Worm (Caenorhabditis elegans) whole organism, L4 larva: ENCODE measurements around the gene T07H8.11.

Experiments used
- F44E2.7 ChIP-seq: fragments of 200-800 bp; sonication (Bioruptor generic); IDR thresholded peaks from 2 replicates; pipeline ENCODE4 v2.1.2; 2022; ENCODE audit warnings: missing genetic modification characterization, missing compliant biosample characterization
- T26A8.4 ChIP-seq: fragments of 200-800 bp; sonication (Bioruptor generic); IDR thresholded peaks from 2 replicates; pipeline ENCODE4 v1.3.6; 2022; ENCODE audit warnings: missing genetic modification characterization, missing compliant biosample characterization
- Y75B8A.6 ChIP-seq: fragments of 200-800 bp; sonication (Bioruptor generic); IDR thresholded peaks from 2 replicates; pipeline ENCODE4 v1.3.6; 2022; ENCODE audit warnings: missing genetic modification reagents, missing genetic modification characterization, missing compliant biosample characterization
- ZK546.5 ChIP-seq, 2 experiments: sonication (generic microtip); optimal IDR thresholded peaks; 2 replicates each; lab custom pipeline; 2017; ENCODE audit warnings: missing biosample characterization in 2 of 2, missing genetic modification characterization in 2 of 2
- aha-1 ChIP-seq: fragments of 150-350 bp; peaks from one replicate; lab custom pipeline; 2014; ENCODE audit warnings: missing biosample characterization, missing genetic modification characterization
- arid-1 ChIP-seq: fragments of 200-800 bp; sonication (Bioruptor generic); conservative IDR thresholded peaks from 2 replicates; pipeline ENCODE4 v1.3.6; 2022; ENCODE audit warnings: missing genetic modification reagents, missing genetic modification characterization, missing compliant biosample characterization
- attf-4 ChIP-seq: sonication (generic microtip); optimal IDR thresholded peaks from 3 replicates; lab custom pipeline; 2017; ENCODE audit warnings: missing biosample characterization, missing genetic modification characterization
- ceh-20 ChIP-seq: fragments of 200-800 bp; sonication (Bioruptor generic); IDR thresholded peaks from 2 replicates; pipeline ENCODE4 v1.3.6; 2022; ENCODE audit warnings: missing genetic modification reagents, missing genetic modification characterization, missing compliant biosample characterization
- daf-12 ChIP-seq: fragments of 150-350 bp; optimal IDR thresholded peaks from 2 replicates; lab custom pipeline; 2014; ENCODE audit warnings: missing biosample characterization, missing genetic modification reagents, missing genetic modification characterization
- daf-16 ChIP-seq, 3 experiments: sonication (generic microtip); optimal IDR thresholded peaks; 2 replicates each; lab custom pipeline; 2016 to 2017; ENCODE audit warnings: missing genetic modification characterization in 3 of 3, missing genetic modification reagents in 3 of 3, mild to moderate bottlenecking in 2 of 3, missing compliant biosample characterization in 2 of 3, missing biosample characterization in 1 of 3, moderate library complexity in 1 of 3
- daf-19 ChIP-seq: fragments of 200-800 bp; sonication (Bioruptor generic); conservative IDR thresholded peaks from 2 replicates; pipeline ENCODE4 v1.3.6; 2022; ENCODE audit warnings: missing genetic modification characterization, missing compliant biosample characterization
- daf-8 ChIP-seq: fragments of 200-800 bp; sonication (Bioruptor generic); IDR thresholded peaks from 2 replicates; pipeline ENCODE4 v1.3.6; 2022; ENCODE audit warnings: missing genetic modification characterization, missing compliant biosample characterization
- egl-43 ChIP-seq: fragments of 200-800 bp; sonication (Bioruptor generic); IDR thresholded peaks from 2 replicates; pipeline ENCODE4 v1.3.6; 2022; ENCODE audit warnings: missing genetic modification reagents, missing genetic modification characterization, missing compliant biosample characterization
- fos-1 ChIP-seq: fragments of 150-350 bp; optimal IDR thresholded peaks from 2 replicates; lab custom pipeline; 2014; ENCODE audit warnings: missing biosample characterization, missing genetic modification characterization
- gei-8 ChIP-seq: fragments of 200-800 bp; sonication (Bioruptor generic); optimal IDR thresholded peaks from 2 replicates; lab custom pipeline; 2018; ENCODE audit warnings: mild to moderate bottlenecking, missing genetic modification characterization, missing compliant biosample characterization
- hif-1 ChIP-seq, 2 experiments: sonication (generic microtip); optimal IDR thresholded peaks; 2 replicates each; lab custom pipeline; 2016 to 2017; ENCODE audit warnings: missing compliant biosample characterization in 2 of 2, missing genetic modification characterization in 2 of 2, missing genetic modification reagents in 2 of 2, missing genotype in 2 of 2, mild to moderate bottlenecking in 1 of 2
- hlh-30 ChIP-seq: sonication (generic microtip); optimal IDR thresholded peaks from 2 replicates; lab custom pipeline; 2017; ENCODE audit warnings: antibody characterized with exemption, mild to moderate bottlenecking, missing genetic modification characterization, missing compliant biosample characterization; ENCODE audit not compliant: insufficient read depth
- hmg-1.1 ChIP-seq: fragments of 200-800 bp; sonication (Bioruptor generic); IDR thresholded peaks from 2 replicates; pipeline ENCODE4 v1.3.6; 2022; ENCODE audit warnings: missing genetic modification reagents, missing genetic modification characterization, missing compliant biosample characterization
- lin-1 ChIP-seq: fragments of 200-800 bp; sonication (Bioruptor generic); IDR thresholded peaks from 2 replicates; pipeline ENCODE4 v1.3.6; 2022; ENCODE audit warnings: missing genetic modification reagents, missing genetic modification characterization, missing compliant biosample characterization
- lin-13 ChIP-seq: fragments of 150-350 bp; optimal IDR thresholded peaks from 2 replicates; lab custom pipeline; 2014; ENCODE audit warnings: missing biosample characterization, missing genetic modification reagents, missing genetic modification characterization
- madf-9 ChIP-seq: fragments of 200-800 bp; sonication (Bioruptor generic); conservative IDR thresholded peaks from 2 replicates; pipeline ENCODE4 v1.3.6; 2022; ENCODE audit warnings: missing genetic modification reagents, missing genetic modification characterization, missing compliant biosample characterization
- mep-1 ChIP-seq: fragments of 150-350 bp; sonication (generic microtip); optimal IDR thresholded peaks from 3 replicates; lab custom pipeline; 2014; ENCODE audit warnings: missing biosample characterization, missing genetic modification characterization
- mes-2 ChIP-seq: sonication (generic microtip); optimal IDR thresholded peaks from 2 replicates; lab custom pipeline; 2016; ENCODE audit warnings: missing genotype, mild to moderate bottlenecking, missing genetic modification characterization, missing compliant biosample characterization; ENCODE audit not compliant: poor library complexity, severe bottlenecking
- nhr-10 ChIP-seq: fragments of 150-350 bp; optimal IDR thresholded peaks from 2 replicates; lab custom pipeline; 2014; ENCODE audit warnings: missing biosample characterization, missing genetic modification characterization
- nhr-237 ChIP-seq: sonication (generic microtip); optimal IDR thresholded peaks from 2 replicates; lab custom pipeline; 2017; ENCODE audit warnings: missing biosample characterization, missing genetic modification characterization
- nhr-48 ChIP-seq: sonication (generic microtip); optimal IDR thresholded peaks from 2 replicates; lab custom pipeline; 2016; ENCODE audit warnings: mild to moderate bottlenecking, missing genetic modification characterization, missing compliant biosample characterization
- nhr-6 ChIP-seq: fragments of 150-350 bp; optimal IDR thresholded peaks from 2 replicates; lab custom pipeline; 2014; ENCODE audit warnings: missing biosample characterization, missing genetic modification characterization
- nhr-76 ChIP-seq: fragments of 150-350 bp; optimal IDR thresholded peaks from 2 replicates; lab custom pipeline; 2014; ENCODE audit warnings: missing biosample characterization, missing genetic modification characterization
- pha-4 ChIP-seq, 2 experiments: fragments of 150-350 bp in 1 of 2; fragments of 200-800 bp in 1 of 2; sonication (Bioruptor generic) in 1 of 2; IDR thresholded peaks in 1 of 2; optimal IDR thresholded peaks in 1 of 2; 2 replicates each; pipeline versions ENCODE4 v1.3.6 to Lab custom; 2014 to 2022; ENCODE audit warnings: missing genetic modification characterization in 2 of 2, missing genetic modification reagents in 2 of 2, missing biosample characterization in 1 of 2, missing compliant biosample characterization in 1 of 2
- saeg-2 ChIP-seq: fragments of 200-800 bp; sonication (Bioruptor generic); IDR thresholded peaks from 2 replicates; pipeline ENCODE4 v1.3.6; 2022; ENCODE audit warnings: missing genetic modification reagents, missing genetic modification characterization, missing compliant biosample characterization
- spr-3 ChIP-seq: fragments of 200-800 bp; sonication (Bioruptor generic); optimal IDR thresholded peaks from 2 replicates; lab custom pipeline; 2018; ENCODE audit warnings: mild to moderate bottlenecking, missing genetic modification characterization, missing compliant biosample characterization
- tra-1 ChIP-seq: fragments of 200-800 bp; sonication (Bioruptor generic); IDR thresholded peaks from 2 replicates; pipeline ENCODE4 v1.3.6; 2022; ENCODE audit warnings: missing genetic modification reagents, missing genetic modification characterization, missing compliant biosample characterization
- unc-62 ChIP-seq, 3 experiments: fragments of 150-350 bp in 1 of 3; sonication (generic microtip); optimal IDR thresholded peaks in 2 of 3; peaks in 1 of 3; 1 replicate in 1 of 3; 2 replicates in 2 of 3; lab custom pipeline; 2014 to 2017; ENCODE audit warnings: missing biosample characterization in 3 of 3, missing genetic modification characterization in 3 of 3, missing genetic modification reagents in 3 of 3, missing genotype in 1 of 3
- zip-2 ChIP-seq: fragments of 150-350 bp; optimal IDR thresholded peaks from 2 replicates; lab custom pipeline; 2014; ENCODE audit warnings: missing biosample characterization, missing genetic modification characterization
- ztf-7 ChIP-seq: fragments of 150-350 bp; optimal IDR thresholded peaks from 2 replicates; lab custom pipeline; 2014; ENCODE audit warnings: missing biosample characterization, missing genetic modification characterization

T07H8.11 gene

ce11 chrV:6985943-6986342 lies 34.7 kb upstream of the T07H8.11 start, which contains the start of gene nhr-163:
TSS of gene nhr-163 (minus strand) at chrV:6986043.
- TF ChIP-seq T26A8.4 (no peak), Y75B8A.6 (GFP tag; lab: Robert Waterston, UW) (no peak), mep-1 (tag; lab: Kevin White, UChicago) (no peak), nhr-237 (no peak), attf-4 (tag; lab: Kevin White, UChicago) (no peak), nhr-10 (tag; lab: Kevin White, UChicago) (no peak), nhr-6 (tag; lab: Kevin White, UChicago) (no peak), unc-62 (GFP tag; optimal IDR thresholded peaks at IDR 0.05 in 1 of 2; lab: Kevin White, UChicago) (no peak), unc-62 (tag; optimal IDR thresholded peaks at IDR 0.05; lab: Kevin White, UChicago) (no peak), ztf-7 (tag; lab: Kevin White, UChicago) (no peak)

- no peak for TF ChIP-seq ZK546.5 (tag; optimal IDR thresholded peaks at IDR 0.05; lab: Kevin White, UChicago)
- TF ChIP-seq pha-4 (GFP tag; IDR thresholded peaks at IDR 0.05; lab: Robert Waterston, UW) = no peak
- no peak for TF ChIP-seq pha-4 (tag; optimal IDR thresholded peaks at IDR 0.05; lab: Kevin White, UChicago)
- TF ChIP-seq mep-1 (tag; lab: Kevin White, UChicago) = no peak
- no peak for TF ChIP-seq Y75B8A.6 (GFP tag; lab: Robert Waterston, UW)
- no peak for TF ChIP-seq nhr-6 (tag; lab: Kevin White, UChicago)
- no peak for TF ChIP-seq hif-1 (tag; optimal IDR thresholded peaks at IDR 0.05; lab: Kevin White, UChicago)
- TF ChIP-seq T26A8.4 = no peak
- no peak for TF ChIP-seq spr-3 (GFP tag; lab: Kevin White, UChicago)
- no peak for TF ChIP-seq tra-1 (GFP tag; lab: Robert Waterston, UW)
- TF ChIP-seq egl-43 (GFP tag; lab: Robert Waterston, UW) = no peak
- no peak for TF ChIP-seq attf-4 (tag; lab: Kevin White, UChicago)
- no peak for TF ChIP-seq nhr-48 (tag; lab: Kevin White, UChicago)
- TF ChIP-seq aha-1 (tag; lab: Kevin White, UChicago) = no peak
- TF ChIP-seq daf-12 (tag; lab: Kevin White, UChicago) = no peak
- no peak for TF ChIP-seq mes-2 (tag; lab: Kevin White, UChicago)
- TF ChIP-seq daf-8 (GFP tag; lab: Robert Waterston, UW) = no peak
- TF ChIP-seq lin-1 = no peak
Observed at ce11 chrV:6982813-6983212, 31.6 kb upstream of the T07H8.11 start, which contains the start of gene nhr-161. TSS of gene nhr-161 (minus strand) at chrV:6982913.

DNA sequence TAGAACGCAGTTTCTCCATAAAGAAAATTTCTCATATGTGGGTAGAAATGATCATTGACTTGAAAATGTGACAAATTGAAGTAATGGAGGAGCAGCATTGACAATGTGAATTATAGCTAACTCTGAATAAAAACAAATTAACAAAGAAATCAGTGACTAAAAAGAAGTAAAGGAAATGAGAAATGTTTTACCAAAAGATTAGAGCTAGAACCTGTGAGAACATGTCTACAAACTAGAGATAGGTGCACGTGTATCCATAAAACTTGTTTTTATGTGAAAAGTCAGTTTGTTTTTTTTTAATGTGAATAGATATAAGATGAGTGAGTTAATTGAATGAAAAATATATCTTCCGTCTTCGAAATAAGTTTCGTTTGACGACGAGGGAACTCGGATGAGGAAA lies 27.8 kb upstream of the T07H8.11 start, which contains the start of gene sre-12:
Gene sre-12, minus strand, starts transcription at position 101 of the 400 bp plus-strand sequence.
- no peak for TF ChIP-seq daf-16 (GFP tag; optimal IDR thresholded peaks at IDR 0.05; lab: Kevin White, UChicago)
- no peak for TF ChIP-seq daf-16 (tag; optimal IDR thresholded peaks at IDR 0.05; lab: Kevin White, UChicago)
- TF ChIP-seq egl-43 (GFP tag; lab: Robert Waterston, UW) = no peak
- TF ChIP-seq F44E2.7 (GFP tag; lab: Robert Waterston, UW) = no peak
- no peak for TF ChIP-seq gei-8
- TF ChIP-seq lin-13 (GFP tag; lab: Kevin White, UChicago) = no peak
- no peak for TF ChIP-seq hmg-1.1 (GFP tag; lab: Robert Waterston, UW)
- no peak for TF ChIP-seq daf-19
- no peak for TF ChIP-seq hlh-30 (tag; lab: Kevin White, UChicago)
- TF ChIP-seq zip-2 (tag; lab: Kevin White, UChicago) = no peak
- TF ChIP-seq madf-9 = no peak
- TF ChIP-seq fos-1 (tag; lab: Kevin White, UChicago) = no peak
- no peak for TF ChIP-seq ceh-20 (GFP tag; lab: Robert Waterston, UW)
- TF ChIP-seq nhr-76 (tag; lab: Kevin White, UChicago) = no peak
- no peak for TF ChIP-seq arid-1 (GFP tag; lab: Robert Waterston, UW)

DNA sequence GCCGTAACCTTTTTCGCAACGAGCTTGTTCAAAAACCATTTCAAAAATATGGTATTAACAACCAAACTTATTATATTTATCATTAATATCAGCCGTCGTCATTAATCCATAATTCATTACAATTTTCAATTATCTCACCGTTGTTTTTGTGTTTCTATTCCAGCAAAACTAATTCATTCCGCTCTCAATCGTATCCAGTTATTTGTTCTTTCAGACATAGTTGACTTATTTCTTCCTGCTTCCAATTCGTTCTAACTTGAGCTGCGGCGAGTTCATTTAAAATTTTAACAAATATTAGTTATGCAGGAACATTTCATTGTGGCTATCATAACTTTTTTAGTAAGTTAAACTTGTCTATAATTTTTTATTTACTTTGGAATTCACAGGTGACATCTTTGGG lies 24.8 kb upstream of the T07H8.11 start, which contains the start of gene srx-16:
Gene srx-16, plus strand, starts transcription at position 301 of the 400 bp plus-strand sequence.
- peak in 1 of 2 experiments; percentile 32 for TF ChIP-seq unc-62 (GFP tag; optimal IDR thresholded peaks at IDR 0.05 in 1 of 2; lab: Kevin White, UChicago)
- TF ChIP-seq unc-62 (tag; optimal IDR thresholded peaks at IDR 0.05; lab: Kevin White, UChicago) = no peak
- no peak for TF ChIP-seq saeg-2 (GFP tag; lab: Robert Waterston, UW)
